Fruit fly (Drosophila melanogaster) whole organism, embryonic: ENCODE results near the gene Crtc.

Experiments
- Abd-B ChIP-seq: fragments of 200-800 bp; sonication (Bioruptor generic); optimal IDR thresholded peaks from 2 replicates; lab custom pipeline; 2018; ENCODE audit warnings: missing biosample characterization, mild to moderate bottlenecking, missing genetic modification characterization, moderate library complexity
- Ada2b ChIP-seq: fragments of 200-800 bp; sonication (Bioruptor generic); IDR thresholded peaks from 2 replicates; pipeline ENCODE4 v1.3.6; 2022; ENCODE audit warnings: missing biosample characterization, missing genetic modification characterization
- Atf-2 ChIP-seq: fragments of 200-800 bp; sonication (Bioruptor generic); optimal IDR thresholded peaks from 2 replicates; lab custom pipeline; 2016; ENCODE audit warnings: missing biosample characterization, missing genetic modification characterization
- Atf6 ChIP-seq: fragments of 200-800 bp; sonication (Bioruptor generic); IDR thresholded peaks from 2 replicates; pipeline ENCODE4 v1.3.6; 2022; ENCODE audit warnings: missing biosample characterization, missing genetic modification characterization
- Awh ChIP-seq: fragments of 200-800 bp; sonication (Bioruptor generic); IDR thresholded peaks from 2 replicates; pipeline ENCODE4, ENCODE4 v1.3.6; 2022; ENCODE audit warnings: missing biosample characterization, missing genetic modification characterization
- Blimp-1 ChIP-seq: fragments of 200-800 bp; sonication (Bioruptor generic); optimal IDR thresholded peaks from 3 replicates; lab custom pipeline; 2018; ENCODE audit warnings: missing biosample characterization, missing genetic modification characterization, mild to moderate bottlenecking, moderate library complexity, missing genetic modification reagents
- CG10321 ChIP-seq: fragments of 200-800 bp; sonication (Bioruptor generic); IDR thresholded peaks from 2 replicates; pipeline ENCODE4 v1.3.6; 2022; ENCODE audit warnings: missing biosample characterization, missing genetic modification characterization
- CG11085 ChIP-seq: fragments of 200-800 bp; sonication (Bioruptor generic); IDR thresholded peaks from 2 replicates; pipeline ENCODE4 v1.3.6; 2022; ENCODE audit warnings: missing biosample characterization, missing genetic modification characterization
- CG12236 ChIP-seq: fragments of 200-800 bp; sonication (Bioruptor generic); optimal IDR thresholded peaks from 2 replicates; lab custom pipeline; 2016; ENCODE audit warnings: missing biosample characterization, missing genetic modification characterization
- CG12942 ChIP-seq: fragments of 200-800 bp; sonication (Bioruptor generic); optimal IDR thresholded peaks from 3 replicates; lab custom pipeline; 2016; ENCODE audit warnings: missing biosample characterization, missing genetic modification characterization
- CG14050 ChIP-seq: fragments of 200-800 bp; sonication (Bioruptor generic); IDR thresholded peaks from 3 replicates; pipeline ENCODE4 v1.3.6; 2022; ENCODE audit warnings: missing biosample characterization, missing genetic modification characterization
- CG1602 ChIP-seq: fragments of 200-800 bp; sonication (Bioruptor generic); optimal IDR thresholded peaks from 3 replicates; lab custom pipeline; 2016; ENCODE audit warnings: missing biosample characterization, missing genetic modification characterization
- CG16779 ChIP-seq: fragments of 200-800 bp; sonication (Bioruptor generic); IDR thresholded peaks from 2 replicates; pipeline ENCODE4 v1.3.6; 2022; ENCODE audit warnings: missing biosample characterization, missing genetic modification characterization
- CG17359 ChIP-seq: fragments of 200-800 bp; sonication (Bioruptor generic); optimal IDR thresholded peaks from 3 replicates; lab custom pipeline; 2018; ENCODE audit warnings: missing biosample characterization, mild to moderate bottlenecking, missing genetic modification characterization, moderate library complexity
- CG17612 ChIP-seq: fragments of 200-800 bp; sonication (Bioruptor generic); IDR thresholded peaks from 2 replicates; pipeline ENCODE4 v1.3.6; 2022; ENCODE audit warnings: missing biosample characterization, missing genetic modification characterization
- CG2116 ChIP-seq: fragments of 200-800 bp; sonication (Bioruptor generic); optimal IDR thresholded peaks from 3 replicates; lab custom pipeline; 2018; ENCODE audit warnings: missing biosample characterization, mild to moderate bottlenecking, missing genetic modification characterization
- CG32767 ChIP-seq: fragments of 200-800 bp; sonication (Bioruptor generic); IDR thresholded peaks from 2 replicates; pipeline ENCODE4 v1.3.6; 2022; ENCODE audit warnings: missing biosample characterization, missing genetic modification characterization
- CG42726 ChIP-seq: fragments of 200-800 bp; sonication (Bioruptor generic); IDR thresholded peaks from 2 replicates; pipeline ENCODE4 v1.3.6; 2022; ENCODE audit warnings: missing biosample characterization, missing genetic modification characterization; ENCODE audit not compliant: partially characterized antibody
- CHES-1-like ChIP-seq: fragments of 200-800 bp; sonication (Bioruptor generic); optimal IDR thresholded peaks from 2 replicates; lab custom pipeline; 2016; ENCODE audit warnings: missing biosample characterization, missing genetic modification characterization
- Chrac-16 ChIP-seq: fragments of 200-800 bp; sonication (Bioruptor generic); optimal IDR thresholded peaks from 3 replicates; lab custom pipeline; 2016; ENCODE audit warnings: missing biosample characterization, missing genetic modification characterization
- Dbx ChIP-seq: fragments of 200-800 bp; sonication (Bioruptor generic); IDR thresholded peaks from 3 replicates; pipeline ENCODE4 v1.3.6; 2022; ENCODE audit warnings: missing biosample characterization, missing genetic modification characterization
- Fer1 ChIP-seq: fragments of 200-800 bp; sonication (Bioruptor generic); optimal IDR thresholded peaks from 2 replicates; lab custom pipeline; 2017; ENCODE audit warnings: missing biosample characterization, mild to moderate bottlenecking, missing genetic modification characterization
- H15 ChIP-seq: fragments of 200-800 bp; sonication (Bioruptor generic); IDR thresholded peaks from 3 replicates; pipeline ENCODE4 v1.3.6; 2022; ENCODE audit warnings: missing biosample characterization, missing genetic modification characterization
- Oaz ChIP-seq: fragments of 200-800 bp; sonication (Bioruptor generic); IDR thresholded peaks from 2 replicates; pipeline ENCODE4 v1.3.6; 2022; ENCODE audit warnings: missing biosample characterization, missing genetic modification characterization
- Side ChIP-seq: fragments of 200-800 bp; sonication (Bioruptor generic); optimal IDR thresholded peaks from 2 replicates; lab custom pipeline; 2016; ENCODE audit warnings: missing biosample characterization, missing genetic modification characterization
- Vsx1 ChIP-seq: fragments of 200-800 bp; sonication (Bioruptor generic); optimal IDR thresholded peaks from 2 replicates; lab custom pipeline; 2017; ENCODE audit warnings: missing biosample characterization, mild to moderate bottlenecking, missing genetic modification characterization, missing genetic modification reagents
- bab2 ChIP-seq: fragments of 200-800 bp; sonication (Bioruptor generic); optimal IDR thresholded peaks from 2 replicates; lab custom pipeline; 2016; ENCODE audit warnings: missing biosample characterization, missing genetic modification characterization
- cas ChIP-seq: fragments of 200-800 bp; sonication (Bioruptor generic); IDR thresholded peaks from 2 replicates; pipeline ENCODE4 v1.3.6; 2022; ENCODE audit warnings: missing biosample characterization, missing genetic modification characterization
- chif ChIP-seq, 2 experiments: fragments of 200-800 bp; sonication (Bioruptor generic); optimal IDR thresholded peaks; 3 replicates each; lab custom pipeline; 2016; ENCODE audit warnings: missing biosample characterization in 2 of 2, missing genetic modification characterization in 2 of 2
- cwo ChIP-seq: fragments of 200-800 bp; sonication (Bioruptor generic); optimal IDR thresholded peaks from 3 replicates; lab custom pipeline; 2017; ENCODE audit warnings: missing biosample characterization, missing genetic modification characterization, mild to moderate bottlenecking, moderate library complexity, missing genetic modification reagents
- eve ChIP-seq, 2 experiments: fragments of >200 bp; optimal IDR thresholded peaks; 2 replicates each; lab custom pipeline; 2017; ENCODE audit warnings: missing biosample characterization in 2 of 2, missing genetic modification characterization in 2 of 2
- exex ChIP-seq: fragments of 200-800 bp; sonication (Bioruptor generic); optimal IDR thresholded peaks from 4 replicates; lab custom pipeline; 2018; ENCODE audit warnings: missing biosample characterization, mild to moderate bottlenecking, missing genetic modification characterization, moderate library complexity
- eyg ChIP-seq: fragments of 200-800 bp; sonication (Bioruptor generic); optimal IDR thresholded peaks from 3 replicates; lab custom pipeline; 2016; ENCODE audit warnings: missing biosample characterization, missing genetic modification characterization
- gem ChIP-seq: fragments of 200-800 bp; sonication (Bioruptor generic); optimal IDR thresholded peaks from 2 replicates; lab custom pipeline; 2019; ENCODE audit warnings: missing biosample characterization, mild to moderate bottlenecking, missing genetic modification characterization, moderate library complexity
- gfzf ChIP-seq: fragments of 200-800 bp; sonication (Bioruptor generic); optimal IDR thresholded peaks from 2 replicates; lab custom pipeline; 2016; ENCODE audit warnings: missing biosample characterization, mild to moderate bottlenecking, missing genetic modification characterization, moderate library complexity
- hbn ChIP-seq: fragments of 200-800 bp; sonication (Bioruptor generic); IDR thresholded peaks from 2 replicates; pipeline ENCODE4 v1.3.6; 2022; ENCODE audit warnings: missing biosample characterization, missing genetic modification characterization; ENCODE audit not compliant: partially characterized antibody
- inv ChIP-seq: fragments of 200-800 bp; sonication (Bioruptor generic); IDR thresholded peaks from 2 replicates; pipeline ENCODE4 v1.3.6; 2022; ENCODE audit warnings: missing biosample characterization, missing genetic modification characterization; ENCODE audit not compliant: partially characterized antibody
- klu ChIP-seq: fragments of 200-800 bp; sonication (Bioruptor generic); IDR thresholded peaks from 2 replicates; pipeline ENCODE4 v1.3.6; 2022; ENCODE audit warnings: missing biosample characterization, missing genetic modification characterization
- knrl ChIP-seq: fragments of 200-800 bp; sonication (Bioruptor generic); IDR thresholded peaks from 3 replicates; pipeline ENCODE4 v1.3.6; 2022; ENCODE audit warnings: missing biosample characterization, missing genetic modification characterization; ENCODE audit not compliant: partially characterized antibody
- lola ChIP-seq, 3 experiments: fragments of >200 bp in 2 of 3; fragments of 200-800 bp in 1 of 3; sonication (Bioruptor generic) in 1 of 3; optimal IDR thresholded peaks; 2 replicates each; lab custom pipeline; 2017 to 2019; ENCODE audit warnings: missing biosample characterization in 3 of 3, missing genetic modification characterization in 3 of 3, mild to moderate bottlenecking in 1 of 3, moderate library complexity in 1 of 3
- maf-S ChIP-seq: fragments of 200-800 bp; sonication (Bioruptor generic); optimal IDR thresholded peaks from 2 replicates; lab custom pipeline; 2016; ENCODE audit warnings: missing biosample characterization, missing genetic modification characterization
- nmo ChIP-seq: fragments of 200-800 bp; sonication (Bioruptor generic); optimal IDR thresholded peaks from 2 replicates; lab custom pipeline; 2018; ENCODE audit warnings: missing biosample characterization, mild to moderate bottlenecking, missing genetic modification characterization, moderate library complexity
- p53 ChIP-seq: fragments of 200-800 bp; sonication (Bioruptor generic); optimal IDR thresholded peaks from 2 replicates; lab custom pipeline; 2016; ENCODE audit warnings: missing biosample characterization, missing genetic modification characterization
- row ChIP-seq: fragments of 200-800 bp; sonication (Bioruptor generic); IDR thresholded peaks from 3 replicates; pipeline ENCODE4 v1.3.6; 2022; ENCODE audit warnings: missing biosample characterization, missing genetic modification characterization
- sens ChIP-seq: fragments of 200-800 bp; sonication (Bioruptor generic); peaks from one replicate; lab custom pipeline; 2016; ENCODE audit warnings: missing biosample characterization, missing genetic modification characterization
- shn ChIP-seq: fragments of 200-800 bp; sonication (Bioruptor generic); optimal IDR thresholded peaks from 3 replicates; lab custom pipeline; 2016; ENCODE audit warnings: missing biosample characterization, missing genetic modification characterization
- sisA ChIP-seq: fragments of 200-800 bp; sonication (Bioruptor generic); IDR thresholded peaks from 2 replicates; pipeline ENCODE4 v1.3.6; 2022; ENCODE audit warnings: missing biosample characterization, missing genetic modification characterization
- sna ChIP-seq: fragments of 200-800 bp; sonication (Bioruptor generic); IDR thresholded peaks from 2 replicates; pipeline ENCODE4 v1.3.6; 2022; ENCODE audit warnings: missing biosample characterization, missing genetic modification characterization; ENCODE audit not compliant: partially characterized antibody
- sug ChIP-seq: fragments of 200-800 bp; optimal IDR thresholded peaks from 2 replicates; lab custom pipeline; 2019; ENCODE audit warnings: missing biosample characterization, mild to moderate bottlenecking, missing genetic modification characterization, moderate library complexity
- tap ChIP-seq: fragments of 200-800 bp; optimal IDR thresholded peaks from 3 replicates; lab custom pipeline; 2019; ENCODE audit warnings: missing biosample characterization, mild to moderate bottlenecking, missing genetic modification characterization, moderate library complexity
- unc-4 ChIP-seq: fragments of 200-800 bp; sonication (Bioruptor generic); IDR thresholded peaks from 2 replicates; pipeline ENCODE4 v1.3.6; 2022; ENCODE audit warnings: missing biosample characterization, missing genetic modification characterization; ENCODE audit not compliant: partially characterized antibody

Gene Crtc

DNA sequence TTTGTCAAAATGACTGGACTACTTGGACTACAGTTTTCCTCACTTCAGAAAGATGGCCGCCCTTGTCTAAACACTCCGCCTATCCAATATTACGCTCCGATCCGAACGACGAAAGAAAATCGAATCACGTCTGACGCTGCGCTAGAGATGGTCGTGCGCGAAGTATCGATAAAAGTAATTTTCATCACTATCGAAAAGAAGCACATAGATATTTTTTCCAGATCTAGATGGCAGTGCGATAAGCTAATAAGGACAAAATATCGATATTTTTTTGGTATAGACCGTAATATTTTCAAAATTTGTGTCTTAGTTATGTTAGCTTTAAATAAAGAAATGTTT lies 24.2 kb downstream of the Crtc start, which contains the start of gene Pep (continued):
- peak; percentile 34 for TF ChIP-seq gem (tag; lab: Kevin White, UChicago)
- no peak for TF ChIP-seq Blimp-1 (GFP tag; lab: Kevin White, UChicago)
- TF ChIP-seq H15 (GFP tag; lab: Robert Waterston, UW), result no peak
- peak; percentile 91 for TF ChIP-seq sens (GFP tag; lab: Kevin White, UChicago)
- peak; percentile 36 for TF ChIP-seq sug
- peak; percentile 12 for TF ChIP-seq CG12236
- TF ChIP-seq CG17612 (GFP tag; lab: Robert Waterston, UW), result no peak
- no peak for TF ChIP-seq CG16779
- TF ChIP-seq Vsx1 (GFP tag; lab: Kevin White, UChicago), result peak; percentile 84
- TF ChIP-seq chif (GFP tag; optimal IDR thresholded peaks at IDR 0.05; lab: Kevin White, UChicago), result no peak
- TF ChIP-seq inv (GFP tag; lab: Robert Waterston, UW), result peak; percentile 99
- TF ChIP-seq sna, result peak; percentile 96
- no peak for TF ChIP-seq Ada2b (GFP tag; lab: Robert Waterston, UW)
- TF ChIP-seq CG10321 (GFP tag; lab: Robert Waterston, UW), result no peak
- TF ChIP-seq Abd-B (GFP tag; lab: Kevin White, UChicago), result no peak
- TF ChIP-seq CG1602 (GFP tag; lab: Kevin White, UChicago), result no peak
- TF ChIP-seq klu (GFP tag; lab: Robert Waterston, UW), result no peak
- peak; percentile 8 for TF ChIP-seq Atf-2 (GFP tag; lab: Kevin White, UChicago)
- peak; percentile 24 for TF ChIP-seq eyg (GFP tag; lab: Kevin White, UChicago)
- TF ChIP-seq CG42726 (GFP tag; lab: Robert Waterston, UW), result peak; percentile 99
- no peak for TF ChIP-seq p53
- TF ChIP-seq CG11085, result no peak
- TF ChIP-seq maf-S (GFP tag; lab: Kevin White, UChicago), result peak; percentile 29
- no peak for TF ChIP-seq CG12942 (GFP tag; lab: Kevin White, UChicago)
- TF ChIP-seq Atf6 (GFP tag; lab: Robert Waterston, UW), result no peak; the same call in 1 of the 2 replicates
- TF ChIP-seq Side (GFP tag; lab: Kevin White, UChicago), result peak; percentile 49
- peak; percentile 20 for TF ChIP-seq shn
- no peak for TF ChIP-seq lola (GFP tag; optimal IDR thresholded peaks at IDR 0.05; lab: Kevin White, UChicago)
- peak; percentile 99 for TF ChIP-seq knrl
- peak; percentile 26 for TF ChIP-seq Fer1 (GFP tag; lab: Kevin White, UChicago)
- TF ChIP-seq unc-4 (GFP tag; lab: Robert Waterston, UW), result peak; percentile 98
- TF ChIP-seq Oaz (GFP tag; lab: Robert Waterston, UW), result no peak
- peak; percentile 74; the same call in 2 of the 3 replicates for TF ChIP-seq row (GFP tag; lab: Robert Waterston, UW)
- peak; percentile 5 for TF ChIP-seq exex (tag; lab: Kevin White, UChicago)
- TF ChIP-seq eve (GFP tag; optimal IDR thresholded peaks at IDR 0.05; lab: Kevin White, UChicago), result no peak
- TF ChIP-seq tap (tag; lab: Kevin White, UChicago), result no peak
- TF ChIP-seq bab2 (GFP tag; lab: Kevin White, UChicago), result peak; percentile 16
- TF ChIP-seq CG14050, result no peak
- TF ChIP-seq CG2116 (GFP tag; lab: Kevin White, UChicago), result peak; percentile 88
- TF ChIP-seq Awh (GFP tag; lab: Robert Waterston, UW), result no peak
- peak; percentile 99 for TF ChIP-seq hbn
- TF ChIP-seq CG32767, result peak; percentile 87
- TF ChIP-seq Chrac-16 (GFP tag; lab: Kevin White, UChicago), result peak; percentile 15
- TF ChIP-seq CHES-1-like, result peak; percentile 56
- TF ChIP-seq cwo (GFP tag; lab: Kevin White, UChicago), result no peak
- TF ChIP-seq sisA (GFP tag; lab: Robert Waterston, UW), result no peak
- peak; percentile 63; the same call in 1 of the 3 replicates for TF ChIP-seq Dbx (GFP tag; lab: Robert Waterston, UW)
- TF ChIP-seq CG17359 (tag; lab: Kevin White, UChicago), result peak; percentile 13
- no peak for TF ChIP-seq cas (GFP tag; lab: Robert Waterston, UW)
- TF ChIP-seq nmo (GFP tag; lab: Kevin White, UChicago), result peak; percentile 62
- TF ChIP-seq gfzf, result peak; percentile 46
